Fruit fly (Drosophila melanogaster) whole organism: ENCODE data around the gene CG32640.

ENCODE experiments used
- CG8478 ChIP-seq: fragments of >200 bp; optimal IDR thresholded peaks from 2 replicates; lab custom pipeline; 2018; ENCODE audit warnings: inconsistent platforms
- Dll ChIP-seq: fragments of >200 bp; optimal IDR thresholded peaks from 2 replicates; lab custom pipeline; 2017
- EcR ChIP-seq, 2 experiments: fragments of >200 bp; optimal IDR thresholded peaks; 2 replicates each; lab custom pipeline; 2017; ENCODE audit warnings: missing biosample characterization in 2 of 2, missing genetic modification characterization in 2 of 2, missing genetic modification reagents in 2 of 2
- pan ChIP-seq: fragments of >200 bp; optimal IDR thresholded peaks from 2 replicates; lab custom pipeline; 2017
- psq ChIP-seq: fragments of >200 bp; optimal IDR thresholded peaks from 2 replicates; lab custom pipeline; 2017

DNA sequence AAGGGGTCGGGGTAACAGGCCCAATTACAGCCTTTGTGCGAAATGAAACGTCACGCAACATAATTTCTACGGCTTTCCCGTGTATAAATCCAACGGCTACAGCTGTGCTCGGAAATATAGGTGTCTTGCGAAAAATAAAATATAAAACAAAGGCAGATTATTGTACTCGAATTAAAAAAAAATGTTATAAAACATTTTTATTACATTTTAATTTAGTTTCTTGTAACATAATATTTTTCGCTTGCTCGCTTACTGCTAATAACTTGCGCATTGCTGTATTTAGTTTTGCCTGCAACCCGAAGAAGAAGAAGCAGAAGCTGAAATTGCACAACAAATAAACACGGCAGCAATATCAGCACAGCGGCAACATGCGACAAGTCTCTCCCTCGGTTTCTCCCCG lies 34.7 kb upstream of the CG32640 start:
- TF ChIP-seq EcR (GFP tag; optimal IDR thresholded peaks at IDR 0.05; lab: Kevin White, UChicago) (no peak), Dll (lab: Kevin White, UChicago) (no peak), psq (no peak), CG8478 (lab: Kevin White, UChicago) (no peak), pan (lab: Kevin White, UChicago) (no peak)
